Fruit fly (Drosophila melanogaster) whole organism, embryonic: ENCODE measurements around the gene Pif1.

Source experiments
- Awh ChIP-seq: fragments of 200-800 bp; sonication (Bioruptor generic); IDR thresholded peaks from 2 replicates; pipeline ENCODE4, ENCODE4 v1.3.6; 2022; ENCODE audit warnings: missing biosample characterization, missing genetic modification characterization
- Blimp-1 ChIP-seq: fragments of 200-800 bp; sonication (Bioruptor generic); optimal IDR thresholded peaks from 3 replicates; lab custom pipeline; 2018; ENCODE audit warnings: missing biosample characterization, missing genetic modification characterization, mild to moderate bottlenecking, moderate library complexity, missing genetic modification reagents
- C15 ChIP-seq: fragments of 200-800 bp; sonication (Bioruptor generic); IDR thresholded peaks from 3 replicates; pipeline ENCODE4 v1.3.6; 2022; ENCODE audit warnings: missing biosample characterization, missing genetic modification characterization
- CG11398 ChIP-seq: fragments of 200-800 bp; sonication (Bioruptor generic); optimal IDR thresholded peaks from 2 replicates; lab custom pipeline; 2016; ENCODE audit warnings: missing biosample characterization, missing genetic modification characterization
- CG12104 ChIP-seq: fragments of 200-800 bp; sonication (Bioruptor generic); optimal IDR thresholded peaks from 3 replicates; lab custom pipeline; 2016; ENCODE audit warnings: missing biosample characterization, missing genetic modification characterization
- CG12769 ChIP-seq: fragments of 200-800 bp; sonication (Bioruptor generic); optimal IDR thresholded peaks from 2 replicates; lab custom pipeline; 2019; ENCODE audit warnings: missing biosample characterization, mild to moderate bottlenecking, missing genetic modification characterization, moderate library complexity
- CG13894 ChIP-seq: fragments of 200-800 bp; sonication (Bioruptor generic); optimal IDR thresholded peaks from 3 replicates; lab custom pipeline; 2018; ENCODE audit warnings: missing biosample characterization, mild to moderate bottlenecking, missing genetic modification characterization, moderate library complexity
- CG18011 ChIP-seq: fragments of 200-800 bp; sonication (Bioruptor generic); optimal IDR thresholded peaks from 2 replicates; lab custom pipeline; 2017; ENCODE audit warnings: missing biosample characterization, missing genetic modification characterization, mild to moderate bottlenecking, moderate library complexity, missing genotype
- CG2199 ChIP-seq: fragments of 200-800 bp; sonication (Bioruptor generic); IDR thresholded peaks from 3 replicates; pipeline ENCODE4 v1.3.6; 2022; ENCODE audit warnings: missing biosample characterization, missing genetic modification characterization
- CG30403 ChIP-seq: fragments of 200-800 bp; sonication (Bioruptor generic); optimal IDR thresholded peaks from 3 replicates; lab custom pipeline; 2016; ENCODE audit warnings: missing biosample characterization, missing genetic modification characterization
- CG3163 ChIP-seq: fragments of 200-800 bp; sonication (Bioruptor generic); optimal IDR thresholded peaks from 3 replicates; lab custom pipeline; 2016; ENCODE audit warnings: missing biosample characterization, missing genetic modification characterization
- CG32767 ChIP-seq: fragments of 200-800 bp; sonication (Bioruptor generic); IDR thresholded peaks from 2 replicates; pipeline ENCODE4 v1.3.6; 2022; ENCODE audit warnings: missing biosample characterization, missing genetic modification characterization
- CG6654 ChIP-seq: fragments of 200-800 bp; sonication (Bioruptor generic); optimal IDR thresholded peaks from 2 replicates; lab custom pipeline; 2017; ENCODE audit warnings: missing biosample characterization, mild to moderate bottlenecking, missing genetic modification characterization
- CG7271 ChIP-seq: fragments of 200-800 bp; sonication (Bioruptor generic); optimal IDR thresholded peaks from 2 replicates; lab custom pipeline; 2018; ENCODE audit warnings: missing biosample characterization, mild to moderate bottlenecking, missing genetic modification characterization, moderate library complexity
- CG7745 ChIP-seq: fragments of 200-800 bp; sonication (Bioruptor generic); optimal IDR thresholded peaks from 2 replicates; lab custom pipeline; 2018; ENCODE audit warnings: missing biosample characterization, mild to moderate bottlenecking, missing genetic modification characterization, moderate library complexity
- E2f2 ChIP-seq: fragments of 200-800 bp; sonication (Bioruptor generic); IDR thresholded peaks from 2 replicates; pipeline ENCODE4 v1.3.6; 2022; ENCODE audit warnings: missing biosample characterization, missing genetic modification characterization
- Fer1 ChIP-seq: fragments of 200-800 bp; sonication (Bioruptor generic); optimal IDR thresholded peaks from 2 replicates; lab custom pipeline; 2017; ENCODE audit warnings: missing biosample characterization, mild to moderate bottlenecking, missing genetic modification characterization
- Lhr ChIP-seq: fragments of 200-800 bp; sonication (Bioruptor generic); optimal IDR thresholded peaks from 3 replicates; lab custom pipeline; 2017; ENCODE audit warnings: mild to moderate bottlenecking, missing biosample characterization, missing genetic modification reagents, missing genetic modification characterization
- Meics ChIP-seq: fragments of 200-800 bp; sonication (Bioruptor generic); optimal IDR thresholded peaks from 2 replicates; lab custom pipeline; 2017; ENCODE audit warnings: missing biosample characterization, mild to moderate bottlenecking, missing genetic modification characterization
- Sox100B ChIP-seq: fragments of 200-800 bp; sonication (Bioruptor generic); optimal IDR thresholded peaks from 3 replicates; lab custom pipeline; 2018; ENCODE audit warnings: missing biosample characterization, mild to moderate bottlenecking, missing genetic modification characterization
- abd-A ChIP-seq: fragments of 200-800 bp; sonication (Bioruptor generic); optimal IDR thresholded peaks from 3 replicates; lab custom pipeline; 2019; ENCODE audit warnings: missing biosample characterization, mild to moderate bottlenecking, missing genetic modification characterization, moderate library complexity
- btn ChIP-seq: fragments of 200-800 bp; sonication (Bioruptor generic); optimal IDR thresholded peaks from 2 replicates; lab custom pipeline; 2016; ENCODE audit warnings: missing biosample characterization, missing genetic modification characterization
- cad ChIP-seq: fragments of >200 bp; optimal IDR thresholded peaks from 2 replicates; lab custom pipeline; 2017; ENCODE audit warnings: missing biosample characterization, missing genetic modification characterization
- chinmo ChIP-seq: fragments of 200-800 bp; sonication (Bioruptor generic); IDR thresholded peaks from 4 replicates; pipeline ENCODE4 v1.3.6; 2022; ENCODE audit warnings: missing biosample characterization, missing genetic modification characterization; ENCODE audit not compliant: partially characterized antibody
- ci ChIP-seq: fragments of 200-800 bp; sonication (Bioruptor generic); IDR thresholded peaks from 3 replicates; pipeline ENCODE4 v1.3.6; 2022; ENCODE audit warnings: missing biosample characterization, missing genetic modification characterization
- crol ChIP-seq: fragments of 200-800 bp; sonication (Bioruptor generic); IDR thresholded peaks from 2 replicates; pipeline ENCODE4 v1.3.6; 2022; ENCODE audit warnings: missing biosample characterization, missing genetic modification characterization
- crp ChIP-seq, 2 experiments: fragments of 200-800 bp; sonication (Bioruptor generic); optimal IDR thresholded peaks; 2 replicates in 1 of 2; 3 replicates in 1 of 2; lab custom pipeline; 2017; ENCODE audit warnings: missing biosample characterization in 2 of 2, missing genetic modification characterization in 2 of 2, mild to moderate bottlenecking in 1 of 2, moderate library complexity in 1 of 2
- lab ChIP-seq: fragments of 200-800 bp; sonication (Bioruptor generic); optimal IDR thresholded peaks from 3 replicates; lab custom pipeline; 2017; ENCODE audit warnings: missing biosample characterization, missing genetic modification characterization, mild to moderate bottlenecking, moderate library complexity, missing genetic modification reagents
- lilli ChIP-seq: fragments of 200-800 bp; sonication (Bioruptor generic); optimal IDR thresholded peaks from 3 replicates; lab custom pipeline; 2016; ENCODE audit warnings: missing biosample characterization, missing genetic modification characterization
- org-1 ChIP-seq: fragments of 200-800 bp; sonication (Bioruptor generic); optimal IDR thresholded peaks from 2 replicates; lab custom pipeline; 2017; ENCODE audit warnings: missing biosample characterization, missing genetic modification characterization
- pros ChIP-seq: fragments of 200-800 bp; sonication (Bioruptor generic); optimal IDR thresholded peaks from 3 replicates; lab custom pipeline; 2019; ENCODE audit warnings: missing biosample characterization, mild to moderate bottlenecking, missing genetic modification characterization, moderate library complexity
- sd ChIP-seq: fragments of 200-800 bp; sonication (Bioruptor generic); optimal IDR thresholded peaks from 3 replicates; lab custom pipeline; 2018; ENCODE audit warnings: missing biosample characterization, mild to moderate bottlenecking, missing genetic modification characterization, moderate library complexity
- stc ChIP-seq: fragments of 200-800 bp; sonication (Bioruptor generic); IDR thresholded peaks from 2 replicates; pipeline ENCODE4 v1.3.6; 2022; ENCODE audit warnings: missing biosample characterization, missing genetic modification characterization
- usp ChIP-seq: fragments of >200 bp; optimal IDR thresholded peaks from 2 replicates; lab custom pipeline; 2017; ENCODE audit warnings: missing biosample characterization, missing genetic modification characterization
- vvl ChIP-seq: fragments of 200-800 bp; sonication (Bioruptor generic); IDR thresholded peaks from 2 replicates; pipeline ENCODE4 v1.3.6; 2022; ENCODE audit warnings: missing biosample characterization, missing genetic modification characterization
- z ChIP-seq: fragments of 200-800 bp; sonication (Bioruptor generic); IDR thresholded peaks from 3 replicates; pipeline ENCODE4 v1.3.6; 2022; ENCODE audit warnings: missing biosample characterization, missing genetic modification characterization

The Pif1 gene

dm6 chr2L:3422753-3423152, 47.1 kb downstream of the Pif1 start (continued):
- TF ChIP-seq E2f2 (GFP tag; lab: Robert Waterston, UW) (peak; percentile 12; the same call in 1 of the 2 replicates), ci (GFP tag; lab: Robert Waterston, UW) (peak; percentile 56; the same call in 2 of the 3 replicates), CG30403 (GFP tag; lab: Kevin White, UChicago) (no peak), lab (GFP tag; lab: Kevin White, UChicago) (peak; percentile 2), CG2199 (GFP tag; lab: Robert Waterston, UW) (0 out of 3 replicates have a peak, but pooled peaks have one; percentile 16), stc (peak; percentile 42; the same call in 1 of the 2 replicates), crp (GFP tag; optimal IDR thresholded peaks at IDR 0.05; lab: Kevin White, UChicago) (no peak), Fer1 (GFP tag; lab: Kevin White, UChicago) (peak; percentile 18)

- peak; percentile 80 for TF ChIP-seq abd-A (tag; lab: Kevin White, UChicago)
- no peak for TF ChIP-seq CG7271 (tag; lab: Kevin White, UChicago)
- TF ChIP-seq CG13894 (tag; lab: Kevin White, UChicago): no peak
- TF ChIP-seq Sox100B (GFP tag; lab: Kevin White, UChicago): no peak
- peak; percentile 45 for TF ChIP-seq Blimp-1
- TF ChIP-seq CG18011: no peak
- no peak for TF ChIP-seq CG32767
- TF ChIP-seq cad: no peak
- TF ChIP-seq CG11398 (GFP tag; lab: Kevin White, UChicago): no peak
- peak; percentile 76 for TF ChIP-seq pros
- peak; percentile 29; the same call in 1 of the 2 replicates for TF ChIP-seq Awh (GFP tag; lab: Robert Waterston, UW)
- peak; percentile 81 for TF ChIP-seq CG12769 (tag; lab: Kevin White, UChicago)
- TF ChIP-seq sd (tag; lab: Kevin White, UChicago): peak; percentile 33
- no peak for TF ChIP-seq C15 (GFP tag; lab: Robert Waterston, UW)
- no peak for TF ChIP-seq CG6654 (GFP tag; lab: Kevin White, UChicago)
- TF ChIP-seq org-1 (GFP tag; lab: Kevin White, UChicago): no peak
- 0 out of 2 replicates have a peak, but pooled peaks have one; percentile 8 for TF ChIP-seq crol (GFP tag; lab: Robert Waterston, UW)
- peak; percentile 87 for TF ChIP-seq CG7745 (tag; lab: Kevin White, UChicago)
- TF ChIP-seq Lhr: no peak
- TF ChIP-seq lilli (GFP tag; lab: Kevin White, UChicago): no peak
- 0 out of 4 replicates have a peak, but pooled peaks have one; percentile 33 for TF ChIP-seq chinmo (GFP tag; lab: Robert Waterston, UW)
- TF ChIP-seq z (GFP tag; lab: Robert Waterston, UW): peak; percentile 76
- TF ChIP-seq btn (GFP tag; lab: Kevin White, UChicago): no peak
- no peak for TF ChIP-seq usp (GFP tag; lab: Kevin White, UChicago)
- no peak for TF ChIP-seq CG12104 (GFP tag; lab: Kevin White, UChicago)
- TF ChIP-seq CG30403 (GFP tag; lab: Kevin White, UChicago): no peak
- no peak for TF ChIP-seq CG3163 (GFP tag; lab: Kevin White, UChicago)
- TF ChIP-seq vvl (GFP tag; lab: Robert Waterston, UW): peak; percentile 44
- TF ChIP-seq Meics (GFP tag; lab: Kevin White, UChicago): no peak
These were observed 52.2 kb downstream of the Pif1 start for dm6 chr2L:3417613-3418012.
